Worm (Caenorhabditis elegans) whole organism, L4/young adult: ENCODE results near the gene mig-18.
"Not testable (repeated sequence)": the region's sequence is repeated elsewhere in the genome, so short reads cannot be mapped to it uniquely, and the experiment has no call there.

Source experiments
- W03F9.2 ChIP-seq: fragments of 150-350 bp; optimal IDR thresholded peaks from 2 replicates; lab custom pipeline; 2014; ENCODE audit warnings: missing biosample characterization, missing genetic modification characterization
- dao-5 ChIP-seq: sonication (generic microtip); optimal IDR thresholded peaks from 2 replicates; lab custom pipeline; 2016; ENCODE audit warnings: missing genotype, missing genetic modification characterization, moderate library complexity, missing compliant biosample characterization
- him-1 ChIP-seq: sonication (generic microtip); optimal IDR thresholded peaks from 2 replicates; lab custom pipeline; 2016; ENCODE audit warnings: missing genotype, missing genetic modification reagents, missing genetic modification characterization, missing compliant biosample characterization

mig-18 gene

DNA sequence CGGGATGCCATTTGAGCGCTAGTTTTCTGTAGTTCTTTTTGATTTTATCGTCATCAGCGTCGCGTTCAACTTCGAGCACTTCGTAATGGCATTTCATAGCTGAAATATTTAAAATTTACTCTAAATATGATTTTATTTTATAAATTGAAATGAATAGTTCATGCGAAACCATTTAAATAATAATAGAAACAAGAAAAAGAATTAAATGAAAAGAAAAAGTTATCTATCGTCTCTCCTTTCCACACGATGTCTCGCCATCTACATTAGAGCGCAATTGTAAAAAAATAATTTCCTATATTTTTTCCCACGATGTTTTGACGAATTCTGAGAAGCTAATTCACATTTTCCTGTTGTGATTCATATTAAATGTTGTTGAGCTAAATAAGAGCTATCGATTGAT is 9.8 kb upstream of the mig-18 start, which contains the start of gene dnj-17:
dnj-17 (minus strand) TSS at position 101 of the 400 bp plus-strand sequence.
- TF ChIP-seq dao-5: no peak
- TF ChIP-seq W03F9.2 (tag; lab: Kevin White, UChicago): no peak
- TF ChIP-seq him-1 (tag; lab: Kevin White, UChicago): no peak

ce11 chrIII:13393647-13394046 is 9.4 kb upstream of the mig-18 start, which contains the start of gene qdpr-1:
Gene qdpr-1 (plus strand): TSS chrIII:13393910.
- TF ChIP-seq W03F9.2 (tag; lab: Kevin White, UChicago) (no peak), him-1 (tag; lab: Kevin White, UChicago) (no peak), dao-5 (no peak)

- no peak for TF ChIP-seq dao-5
- no peak for TF ChIP-seq W03F9.2 (tag; lab: Kevin White, UChicago)
- TF ChIP-seq him-1 (tag; lab: Kevin White, UChicago): no peak
Measured at ce11 chrIII:13395262-13395661, 7.8 kb upstream of the mig-18 start, which contains the start of gene F11F1.1. Gene F11F1.1 (plus strand): TSS chrIII:13395562.

ce11 chrIII:13401673-13402258 is 1.3 kb upstream of the mig-18 start, which contains the start of the genes srlf-9 and srlf-10:
Gene srlf-9 (minus strand): TSS chrIII:13401773.
Gene srlf-10 (plus strand): TSS chrIII:13402208.
- not testable (repeated sequence) for TF ChIP-seq him-1 (tag; lab: Kevin White, UChicago); dao-5; W03F9.2 (tag; lab: Kevin White, UChicago)

ce11 chrIII:13404418-13404817 is 1.4 kb downstream of the mig-18 start, which contains the start of gene ttr-52:
Gene ttr-52 (plus strand): TSS chrIII:13404718.
- TF ChIP-seq W03F9.2 (tag; lab: Kevin White, UChicago) (no peak), him-1 (tag; lab: Kevin White, UChicago) (no peak), dao-5 (no peak)

DNA sequence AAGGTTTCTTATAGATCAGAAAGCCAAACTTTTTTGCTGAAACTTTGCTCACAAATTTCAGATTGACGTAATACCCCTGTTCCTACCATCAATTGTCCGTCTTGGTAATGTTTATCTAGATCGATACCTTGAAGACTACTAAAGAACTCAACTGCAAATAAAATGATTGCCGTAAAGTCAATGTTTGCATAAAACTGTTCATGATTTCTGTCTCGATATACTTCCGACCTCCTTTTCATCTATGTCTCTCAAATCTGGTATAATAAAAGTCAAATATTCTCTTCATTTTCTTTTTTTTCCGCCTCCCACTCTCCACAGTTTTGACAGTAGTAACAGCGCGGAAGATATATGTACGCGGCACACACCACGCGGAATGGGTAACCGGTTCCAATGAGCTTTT is 2.5 kb downstream of the mig-18 start, which contains the start of gene nas-1:
nas-1 (plus strand) TSS at position 301 of the 400 bp plus-strand sequence.
- TF ChIP-seq him-1 (tag; lab: Kevin White, UChicago): no peak
- no peak for TF ChIP-seq W03F9.2 (tag; lab: Kevin White, UChicago)
- TF ChIP-seq dao-5: no peak

DNA sequence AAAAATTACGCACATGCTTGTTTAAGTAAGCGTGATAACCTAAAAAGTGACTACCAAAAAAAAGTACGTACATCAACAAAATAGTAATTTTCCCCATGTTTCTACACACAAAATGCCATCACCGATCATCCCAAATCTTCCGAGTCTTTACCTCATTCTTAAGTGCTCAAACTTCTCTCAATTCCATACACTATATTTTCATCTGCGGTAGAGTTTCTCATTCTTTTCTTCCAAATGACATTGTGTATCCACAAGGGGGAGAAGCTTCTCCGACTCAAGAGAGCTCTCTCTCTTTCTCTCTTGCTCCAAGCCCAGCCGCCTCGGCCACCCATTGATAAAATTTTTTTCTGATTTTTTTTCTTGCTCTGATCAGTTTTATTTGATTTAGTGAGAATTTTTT is 6.5 kb downstream of the mig-18 start, which contains the start of gene myo-6:
myo-6 (plus strand) TSS at position 301 of the 400 bp plus-strand sequence.
- TF ChIP-seq him-1 (tag; lab: Kevin White, UChicago) (no peak), W03F9.2 (tag; lab: Kevin White, UChicago) (no peak), dao-5 (no peak)

DNA sequence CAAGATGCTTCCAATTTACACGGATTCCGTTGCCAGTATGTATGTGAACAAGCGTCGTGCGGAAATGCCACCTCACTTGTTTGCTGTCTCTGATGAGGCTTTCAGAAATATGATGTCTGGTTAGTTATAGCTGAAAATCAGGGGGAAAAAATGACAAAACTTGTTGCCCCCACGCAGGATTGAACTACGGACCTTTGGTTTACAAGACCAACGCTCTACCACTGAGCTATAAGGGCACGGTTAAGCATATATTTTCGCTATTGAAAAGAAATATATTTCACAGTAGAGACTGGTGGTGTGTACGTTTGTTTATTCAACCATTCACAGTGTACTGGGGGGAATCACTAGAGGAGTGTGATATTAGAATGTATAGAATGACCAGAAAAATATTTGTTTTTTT is 8.2 kb downstream of the mig-18 start:
- TF ChIP-seq him-1 (tag; lab: Kevin White, UChicago) (no peak), dao-5 (no peak), W03F9.2 (tag; lab: Kevin White, UChicago) (no peak)

DNA sequence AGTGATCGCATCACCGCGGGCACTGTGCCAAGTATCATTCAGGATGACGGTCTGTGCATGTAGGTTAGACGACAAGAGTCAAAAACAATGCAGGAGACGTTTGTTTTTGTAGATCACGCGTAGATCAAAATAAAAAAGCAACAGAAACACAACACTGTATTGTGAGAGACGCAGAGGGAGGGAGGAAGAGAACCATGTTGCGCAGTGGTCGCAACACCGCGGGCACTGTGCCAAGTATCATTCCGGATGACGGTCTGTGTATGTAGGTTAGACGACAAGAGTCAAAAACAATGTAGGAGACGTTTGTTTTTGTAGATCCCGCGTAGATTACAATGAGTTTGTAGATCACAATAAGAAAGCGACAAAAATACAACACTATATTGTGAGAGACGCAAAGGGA is 15.9 kb downstream of the mig-18 start:
- no peak for TF ChIP-seq W03F9.2 (tag; lab: Kevin White, UChicago)
- no peak for TF ChIP-seq dao-5
- no peak for TF ChIP-seq him-1 (tag; lab: Kevin White, UChicago)

DNA sequence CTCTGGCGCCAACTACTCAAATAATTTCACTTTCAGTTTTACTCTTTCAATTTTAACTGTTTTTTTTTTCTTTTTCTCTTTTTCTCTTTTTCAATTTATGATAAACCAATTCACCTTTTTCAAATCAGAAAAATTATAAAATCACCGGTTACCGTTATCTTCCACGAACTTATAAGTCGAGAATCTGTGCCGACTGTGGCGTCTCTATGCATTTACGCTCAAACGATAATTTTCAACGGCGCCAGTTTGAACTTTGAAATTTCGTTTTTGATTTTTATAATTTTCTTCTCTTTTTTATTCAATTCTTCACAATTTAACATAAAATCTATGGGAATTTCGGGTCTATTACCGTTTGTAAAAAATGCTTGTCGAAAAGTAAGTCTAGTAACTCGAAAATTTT is 20.4 kb downstream of the mig-18 start, which contains the start of gene exo-1:
exo-1 (plus strand) TSS at position 101 of the 400 bp plus-strand sequence.
- TF ChIP-seq dao-5: no peak
- TF ChIP-seq him-1 (tag; lab: Kevin White, UChicago): no peak
- peak; percentile 87 for TF ChIP-seq W03F9.2 (tag; lab: Kevin White, UChicago)

DNA sequence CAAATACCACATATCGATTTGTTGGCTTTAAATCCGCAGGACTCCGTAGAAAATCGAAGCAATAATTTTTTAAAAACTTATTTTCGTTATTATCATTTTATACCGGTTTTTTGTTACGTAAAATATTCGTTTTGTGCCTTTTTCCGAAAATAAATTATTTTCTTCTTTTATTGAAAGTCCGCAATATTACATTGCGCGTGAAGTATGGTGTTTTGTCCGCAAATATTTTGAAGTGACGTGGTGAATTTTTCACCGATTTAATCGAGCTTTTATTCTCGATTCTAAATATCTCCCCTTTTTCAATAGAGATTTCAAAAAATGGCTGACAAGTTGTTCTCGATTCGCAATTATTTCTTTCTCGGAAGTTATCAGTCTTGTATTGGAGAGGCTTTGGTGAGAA is 23.0 kb downstream of the mig-18 start, which contains the start of gene cope-1:
cope-1 (plus strand) TSS at position 229 of the 400 bp plus-strand sequence.
- TF ChIP-seq him-1 (tag; lab: Kevin White, UChicago): no peak
- no peak for TF ChIP-seq dao-5
- no peak for TF ChIP-seq W03F9.2 (tag; lab: Kevin White, UChicago)

DNA sequence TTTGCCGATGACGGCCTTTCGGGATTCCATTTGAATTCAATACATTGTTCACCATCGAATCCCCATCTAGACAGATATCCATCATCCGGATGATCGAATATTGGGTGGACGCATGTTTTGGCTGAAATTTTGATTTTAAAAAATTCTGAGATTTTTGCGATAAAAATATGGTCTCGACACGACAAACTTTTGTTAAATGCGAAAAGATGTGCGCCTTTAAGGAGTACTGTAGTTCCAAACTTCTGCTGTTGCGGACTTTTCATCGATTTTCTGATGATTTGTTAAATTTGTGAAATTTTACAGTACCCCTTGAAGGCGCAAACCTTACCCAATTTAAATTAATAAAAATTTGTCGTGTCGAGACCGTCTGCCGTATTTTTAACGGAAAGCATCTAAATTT is 24.8 kb downstream of the mig-18 start:
- no peak for TF ChIP-seq W03F9.2 (tag; lab: Kevin White, UChicago)
- no peak for TF ChIP-seq dao-5
- TF ChIP-seq him-1 (tag; lab: Kevin White, UChicago): no peak

DNA sequence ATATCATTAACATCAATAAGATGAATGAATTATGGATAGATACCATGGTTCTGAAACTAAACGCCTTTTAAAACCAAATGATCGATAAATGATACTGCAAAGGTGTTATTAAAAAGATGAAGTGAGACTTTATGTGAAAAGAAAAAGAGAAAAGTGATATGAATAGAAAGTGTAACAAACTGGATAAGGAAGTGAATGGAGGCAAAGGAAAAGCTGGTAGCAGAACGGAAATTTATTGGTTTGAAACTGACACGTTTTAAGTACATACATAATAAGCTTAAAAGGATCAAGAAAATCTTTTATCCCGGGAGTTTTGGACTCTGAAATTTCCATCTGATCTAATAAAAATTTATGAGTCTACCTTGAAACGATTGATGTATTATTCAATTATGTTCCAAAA is 26.6 kb downstream of the mig-18 start, which contains the start of gene bli-5:
bli-5 (minus strand) TSS at position 101 of the 400 bp plus-strand sequence.
- TF ChIP-seq him-1 (tag; lab: Kevin White, UChicago) (no peak), W03F9.2 (tag; lab: Kevin White, UChicago) (no peak), dao-5 (no peak)

DNA sequence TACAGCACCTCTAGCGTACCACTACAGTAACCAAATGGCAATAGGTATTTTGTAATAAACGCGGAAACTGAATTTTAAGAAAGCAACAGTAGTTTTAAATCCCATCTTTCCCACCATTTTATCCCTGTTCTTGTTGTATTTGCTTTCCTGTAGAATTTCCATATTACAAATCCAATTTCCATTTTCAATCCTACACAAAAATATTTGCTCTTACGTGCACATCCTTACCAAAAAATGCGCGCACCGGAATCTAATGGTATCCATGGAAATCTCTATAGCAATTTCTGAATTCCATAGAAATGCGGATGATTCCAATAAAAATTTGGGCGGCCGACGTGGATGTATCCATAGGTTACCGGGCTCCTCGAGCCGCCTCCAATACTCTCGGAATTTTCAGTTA is 27.1 kb downstream of the mig-18 start, which contains the start of gene trf-1:
trf-1 (plus strand) TSS at position 301 of the 400 bp plus-strand sequence.
- TF ChIP-seq him-1 (tag; lab: Kevin White, UChicago) (no peak), dao-5 (no peak), W03F9.2 (tag; lab: Kevin White, UChicago) (no peak)
